Fruit fly (Drosophila melanogaster): ENCODE results near the gene Zasp66.

DNA sequence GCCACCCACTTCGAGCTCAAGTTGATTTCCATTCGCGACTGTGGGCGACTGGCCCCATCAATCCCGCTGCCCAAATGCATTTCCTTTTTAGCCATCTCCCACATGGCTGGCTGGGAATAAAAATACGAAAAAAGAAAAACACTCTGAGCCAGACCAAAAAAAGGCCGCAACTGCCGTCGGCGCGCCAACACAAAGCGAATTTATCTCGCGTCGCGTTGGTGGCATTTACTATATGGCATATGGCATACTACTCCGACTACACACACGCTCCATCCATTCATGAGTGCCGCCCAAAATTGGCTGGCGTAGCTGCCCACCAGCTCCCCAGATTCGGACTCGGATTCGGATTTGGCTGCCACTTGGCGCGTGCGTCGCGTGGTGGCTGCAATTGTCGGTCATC lies 52.3 kb downstream of the Zasp66 start:
- TF ChIP-seq CG4496 (GFP tag; IDR thresholded peaks at IDR 0.05) (0 out of 3 replicates have a peak, but pooled peaks have one; percentile 28), EcR (GFP tag; optimal IDR thresholded peaks at IDR 0.05) (no peak), CG34367 (tag; optimal IDR thresholded peaks at IDR 0.05) (no peak), CG8159 (tag; optimal IDR thresholded peaks at IDR 0.05) (no peak), rn (GFP tag; IDR thresholded peaks at IDR 0.05) (no peak), CG10348 (GFP tag; IDR thresholded peaks at IDR 0.05) (no peak), Pif1B (GFP tag; optimal IDR thresholded peaks at IDR 0.05) (no peak)

All from whole organism, pupa.